Worm (Caenorhabditis elegans): ENCODE results near the gene srbc-41.

DNA sequence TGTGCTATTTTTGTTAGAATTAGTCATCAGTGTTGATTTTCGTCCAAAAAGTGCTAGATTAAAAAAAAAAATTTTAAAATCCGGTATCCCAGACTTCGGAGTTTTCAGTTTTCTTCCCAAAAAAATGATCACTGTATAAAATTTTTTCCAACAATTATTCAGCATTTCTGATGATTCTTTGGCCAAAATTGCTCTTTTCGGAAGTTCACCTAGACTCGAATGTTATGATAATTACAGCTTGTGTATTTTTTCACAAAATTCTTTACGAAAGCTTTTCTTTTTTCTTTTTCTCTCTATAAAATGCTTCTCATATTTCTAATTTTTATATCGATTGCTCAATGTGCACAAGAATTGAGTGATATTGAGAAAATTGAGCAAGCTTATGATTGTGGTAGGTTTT lies 17.1 kb upstream of the srbc-41 start, which contains the start of gene irld-17:
- TF ChIP-seq unc-39 (tag; optimal IDR thresholded peaks at IDR 0.05) (no peak), nhr-237 (tag; optimal IDR thresholded peaks at IDR 0.05) (no peak), egl-27 (tag; optimal IDR thresholded peaks at IDR 0.05) (no peak), crh-2 (tag; optimal IDR thresholded peaks at IDR 0.05) (no peak), zag-1 (tag; optimal IDR thresholded peaks at IDR 0.05) (no peak), F13H6.1 (tag; optimal IDR thresholded peaks at IDR 0.05) (no peak), aly-2 (tag; optimal IDR thresholded peaks at IDR 0.05) (no peak), nhr-10 (tag; optimal IDR thresholded peaks at IDR 0.05) (no peak), snpc-4 (tag; optimal IDR thresholded peaks at IDR 0.05) (no peak), fos-1 (tag; optimal IDR thresholded peaks at IDR 0.05) (no peak), unc-62 (GFP tag; optimal IDR thresholded peaks at IDR 0.05) (no peak), ZK546.5 (tag; optimal IDR thresholded peaks at IDR 0.05) (no peak), nhr-11 (tag; optimal IDR thresholded peaks at IDR 0.05) (no peak)
